Worm (Caenorhabditis elegans): Measurements from ENCODE around the gene prp-40.

Gene prp-40

DNA sequence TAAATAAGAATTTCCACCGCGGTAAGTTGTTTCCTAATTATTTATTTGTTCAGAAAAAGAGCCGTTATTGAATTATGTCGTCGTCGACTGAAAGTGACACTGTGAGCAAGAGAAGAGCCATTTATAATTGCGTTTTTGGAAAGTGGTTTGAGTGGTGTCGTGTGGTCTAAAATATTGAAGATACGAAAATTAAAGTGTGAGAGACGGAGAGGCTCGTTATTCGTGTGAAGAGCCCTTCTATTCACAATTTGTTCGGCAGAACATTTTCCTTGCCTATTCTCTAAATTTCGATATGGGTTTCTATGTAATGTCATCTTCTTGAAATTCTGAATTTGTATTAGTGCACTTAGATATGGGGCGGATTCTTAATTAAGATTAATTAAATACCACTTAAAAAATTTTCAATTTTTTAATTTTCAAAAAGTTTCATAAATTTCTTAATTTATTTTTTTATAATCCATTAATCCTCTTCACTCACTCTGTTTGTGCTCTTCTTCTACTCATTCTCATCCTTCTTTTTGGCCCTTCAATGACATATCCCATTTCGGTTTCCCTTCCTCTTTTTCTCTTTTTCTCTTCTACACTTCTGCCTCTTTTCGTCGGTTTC, 12.0 kb upstream of the prp-40 start (continued):
- TF ChIP-seq ekl-4 (GFP tag; IDR thresholded peaks at IDR 0.05) (no peak), ztf-25 (GFP tag; IDR thresholded peaks at IDR 0.05) (no peak), madf-6 (GFP tag; IDR thresholded peaks at IDR 0.05) (peak; percentile 49), madf-10 (tag; optimal IDR thresholded peaks at IDR 0.05) (peak; percentile 33), dox-1 (GFP tag; IDR thresholded peaks at IDR 0.05) (no peak), ztf-26 (tag; optimal IDR thresholded peaks at IDR 0.05) (no peak), ztf-22 (GFP tag; optimal IDR thresholded peaks at IDR 0.05) (no peak), madf-3 (GFP tag; IDR thresholded peaks at IDR 0.05) (0 out of 2 replicates have a peak, but pooled peaks have one; percentile 29), B0261.1 (tag; optimal IDR thresholded peaks at IDR 0.05) (no peak), hlh-12 (tag; optimal IDR thresholded peaks at IDR 0.05) (no peak), ZK185.1 (tag; optimal IDR thresholded peaks at IDR 0.05; ENCODE audit: poor library complexity, severe bottlenecking) (peak; percentile 10), sptf-2 (GFP tag; optimal IDR thresholded peaks at IDR 0.05) (no peak), F22D6.2 (tag; optimal IDR thresholded peaks at IDR 0.05) (no peak)

DNA sequence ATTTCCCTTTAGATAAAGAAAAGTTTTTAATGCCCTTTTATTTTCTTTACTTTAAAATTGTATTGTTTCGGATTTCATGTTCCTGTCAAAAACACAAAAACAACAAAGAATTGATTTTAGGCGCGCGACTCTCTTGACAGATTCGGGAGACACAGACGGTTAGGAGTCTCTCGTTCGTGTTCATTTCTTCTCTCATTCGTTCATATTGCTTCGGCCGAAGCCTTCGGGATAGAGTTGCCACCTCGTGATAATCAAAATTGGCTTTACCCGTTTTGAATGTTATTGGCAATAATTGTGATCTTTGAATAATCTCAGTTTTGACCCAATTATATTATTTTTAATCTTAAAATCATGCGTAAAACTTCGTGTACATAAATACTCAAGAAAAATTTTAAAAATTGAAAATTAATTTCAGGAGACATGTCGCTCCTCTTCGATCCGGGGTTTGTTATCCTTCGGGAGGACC, 10.8 kb upstream of the prp-40 start, which contains the start of gene F55H2.5:
F55H2.5 (plus strand) TSS at position 416 of the 466 bp plus-strand sequence.
- TF ChIP-seq hmg-1.2 (GFP tag; IDR thresholded peaks at IDR 0.05) = peak; percentile 14; the same call in 1 of the 2 replicates
- no peak for TF ChIP-seq lir-1 (GFP tag; conservative IDR thresholded peaks at IDR 0.05)
- no peak for TF ChIP-seq hrde-1 (tag; optimal IDR thresholded peaks at IDR 0.05; ENCODE audit: borderline replicate concordance)

DNA sequence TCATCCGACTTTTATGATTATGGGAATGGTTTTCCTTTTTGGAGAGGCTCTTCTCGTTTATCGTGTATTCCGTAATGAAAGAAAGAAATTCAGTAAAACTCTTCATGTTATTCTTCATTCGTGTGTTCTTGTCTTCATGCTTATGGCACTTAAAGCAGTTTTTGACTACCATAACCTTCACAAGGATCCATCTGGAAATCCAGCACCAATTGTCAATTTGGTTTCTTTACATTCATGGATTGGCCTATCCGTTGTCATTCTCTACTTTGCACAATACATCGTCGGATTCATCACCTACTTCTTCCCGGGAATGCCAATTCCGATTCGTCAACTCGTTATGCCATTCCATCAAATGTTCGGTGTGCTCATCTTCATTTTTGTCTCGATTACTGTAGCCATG, 10.2 kb upstream of the prp-40 start:
- TF ChIP-seq ceh-79 (tag; optimal IDR thresholded peaks at IDR 0.05) (no peak), ztf-26 (tag; optimal IDR thresholded peaks at IDR 0.05) (no peak), mes-4 (tag; optimal IDR thresholded peaks at IDR 0.05) (no peak), unc-130 (GFP tag; optimal IDR thresholded peaks at IDR 0.05) (no peak), T07F8.4 (tag; optimal IDR thresholded peaks at IDR 0.05) (no peak), lin-26 (GFP tag; IDR thresholded peaks at IDR 0.05) (no peak), zim-3 (tag; optimal IDR thresholded peaks at IDR 0.05) (no peak)

DNA sequence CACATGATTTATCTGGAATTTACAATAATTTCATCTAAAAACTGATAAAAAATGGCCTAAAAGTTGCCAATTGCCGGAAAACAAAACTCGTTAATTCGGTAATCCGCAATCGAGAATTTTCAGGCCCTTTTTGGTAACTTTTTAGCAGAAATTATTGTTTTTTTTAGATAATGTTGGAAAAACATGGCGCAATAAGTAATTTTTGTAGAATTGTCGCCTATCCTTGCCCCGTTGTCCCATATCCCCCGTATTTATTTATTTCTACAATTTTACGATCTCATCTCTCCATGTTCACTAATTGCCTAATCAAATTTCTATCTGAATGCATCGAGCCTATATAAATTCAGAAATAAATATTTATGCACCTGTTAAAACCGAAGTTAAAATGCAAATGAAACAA, 8.9 kb upstream of the prp-40 start:
- peak; percentile 92 for TF ChIP-seq him-1 (tag; optimal IDR thresholded peaks at IDR 0.05)
- TF ChIP-seq athp-1 (tag; optimal IDR thresholded peaks at IDR 0.05) = peak; percentile 8
- TF ChIP-seq hmg-1.2 (GFP tag; IDR thresholded peaks at IDR 0.05) = 0 out of 2 replicates have a peak, but pooled peaks have one; percentile 17
- TF ChIP-seq Y79H2A.3 (GFP tag; conservative IDR thresholded peaks at IDR 0.05) = 0 out of 2 replicates have a peak, but pooled peaks have one; percentile 29
- no peak for TF ChIP-seq nhr-120 (GFP tag; IDR thresholded peaks at IDR 0.05)
- TF ChIP-seq hrde-1 (tag; optimal IDR thresholded peaks at IDR 0.05; ENCODE audit: borderline replicate concordance) = peak; percentile 14
- TF ChIP-seq let-526 (GFP tag; IDR thresholded peaks at IDR 0.05) = no peak
- no peak for TF ChIP-seq tbp1 (GFP tag; optimal IDR thresholded peaks at IDR 0.05)
- TF ChIP-seq Y53F4B.3 (GFP tag; IDR thresholded peaks at IDR 0.05) = no peak
- 0 out of 2 replicates have a peak, but pooled peaks have one; percentile 20 for TF ChIP-seq madf-6 (GFP tag; IDR thresholded peaks at IDR 0.05)
- no peak for TF ChIP-seq T07F8.4 (tag; optimal IDR thresholded peaks at IDR 0.05)
- TF ChIP-seq snpc-1.3 (tag; optimal IDR thresholded peaks at IDR 0.05; ENCODE audit: insufficient read depth) = peak; percentile 2

DNA sequence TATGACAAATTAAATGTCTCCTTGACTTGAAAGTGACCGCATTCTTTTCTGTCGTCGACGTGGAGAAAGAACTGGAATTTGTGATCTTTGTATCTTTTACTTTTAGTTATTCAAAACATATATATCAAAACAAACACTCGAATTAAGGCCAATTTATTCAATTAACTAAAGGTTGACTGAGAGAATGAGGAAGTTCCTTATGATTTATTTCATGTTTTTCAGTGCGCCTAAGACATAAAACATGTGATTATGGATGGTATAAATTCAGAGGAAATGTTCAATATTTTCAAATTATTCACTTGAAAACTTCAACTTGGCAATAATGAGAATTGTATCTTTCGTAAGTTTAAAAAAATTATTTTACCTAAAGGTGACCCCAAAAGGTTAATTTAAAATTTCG, 8.3 kb upstream of the prp-40 start, which contains the start of gene F55H2.8:
F55H2.8 (plus strand) TSS at position 301 of the 400 bp plus-strand sequence.
- TF ChIP-seq tlf-1 (GFP tag; optimal IDR thresholded peaks at IDR 0.05) (no peak), lin-26 (GFP tag; IDR thresholded peaks at IDR 0.05) (no peak), tbp1 (GFP tag; optimal IDR thresholded peaks at IDR 0.05) (no peak), F49E8.2 (tag; optimal IDR thresholded peaks at IDR 0.05; ENCODE audit: insufficient read depth) (no peak), egl-18 (GFP tag; IDR thresholded peaks at IDR 0.05) (no peak), ceh-91 (GFP tag; IDR thresholded peaks at IDR 0.05) (no peak), dox-1 (GFP tag; IDR thresholded peaks at IDR 0.05) (no peak), F52B5.7 (tag; optimal IDR thresholded peaks at IDR 0.05) (no peak), T07F8.4 (tag; optimal IDR thresholded peaks at IDR 0.05) (no peak), somi-1 (GFP tag; optimal IDR thresholded peaks at IDR 0.05) (no peak), C17E4.6 (GFP tag; IDR thresholded peaks at IDR 0.05) (no peak), B0019.2 (GFP tag; conservative IDR thresholded peaks at IDR 0.05) (no peak), ama-1 (optimal IDR thresholded peaks at IDR 0.05) (no peak), ama-1 (GFP tag; optimal IDR thresholded peaks at IDR 0.05) (no peak), ekl-4 (GFP tag; IDR thresholded peaks at IDR 0.05) (no peak), aptf-3 (GFP tag; IDR thresholded peaks at IDR 0.05) (no peak), lag-1 (GFP tag; IDR thresholded peaks at IDR 0.05) (no peak)

Data from whole organism, young adult.